Fruit fly (Drosophila melanogaster): ENCODE measurements around the gene U2af38.
A peak's percentile ranks its signal among the peaks of the same experiment; 100 is the strongest.

U2af38 gene

DNA sequence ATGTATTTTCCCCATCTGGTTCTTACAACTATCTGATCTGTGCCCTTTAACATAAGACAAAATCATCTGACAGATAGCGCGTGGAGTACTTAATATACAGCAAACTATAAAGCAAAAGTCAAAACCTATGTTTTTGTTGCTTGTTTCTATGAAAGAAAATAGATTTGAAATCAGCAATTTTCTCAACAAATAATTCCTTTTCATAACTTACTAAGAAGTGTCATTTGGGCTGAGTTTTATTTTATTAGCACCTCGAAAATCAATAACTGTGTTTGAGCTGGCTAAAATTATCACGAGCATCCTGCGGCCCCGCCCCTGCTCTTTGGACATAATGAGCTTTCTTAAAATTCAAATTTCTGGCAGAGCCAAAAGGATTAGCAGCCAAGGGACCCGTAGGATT, 37.8 kb upstream of the U2af38 start, which contains the start of gene CG31921:
CG31921 (minus strand) TSS at position 101 of the 400 bp plus-strand sequence.
- TF ChIP-seq trem (tag; optimal IDR thresholded peaks at IDR 0.05) (no peak), grau (tag; optimal IDR thresholded peaks at IDR 0.05) (no peak), gsb (GFP tag; IDR thresholded peaks at IDR 0.05) (no peak), corto (GFP tag; optimal IDR thresholded peaks at IDR 0.05) (no peak), CG17328 (GFP tag; IDR thresholded peaks at IDR 0.05) (no peak), Ets97D (GFP tag; optimal IDR thresholded peaks at IDR 0.05) (no peak), CG9215 (GFP tag; IDR thresholded peaks at IDR 0.05) (no peak), CG31365 (tag; optimal IDR thresholded peaks at IDR 0.05) (no peak), danr (GFP tag; IDR thresholded peaks at IDR 0.05) (no peak), ro (GFP tag; IDR thresholded peaks at IDR 0.05) (no peak), CG2678 (tag; optimal IDR thresholded peaks at IDR 0.05) (no peak), Tbp (GFP tag; optimal IDR thresholded peaks at IDR 0.05) (no peak), CG1603 (tag; optimal IDR thresholded peaks at IDR 0.05) (no peak), nau (GFP tag; optimal IDR thresholded peaks at IDR 0.05) (no peak), BEAF-32 (GFP tag; optimal IDR thresholded peaks at IDR 0.05) (no peak), ind (GFP tag; optimal IDR thresholded peaks at IDR 0.05) (no peak)

DNA sequence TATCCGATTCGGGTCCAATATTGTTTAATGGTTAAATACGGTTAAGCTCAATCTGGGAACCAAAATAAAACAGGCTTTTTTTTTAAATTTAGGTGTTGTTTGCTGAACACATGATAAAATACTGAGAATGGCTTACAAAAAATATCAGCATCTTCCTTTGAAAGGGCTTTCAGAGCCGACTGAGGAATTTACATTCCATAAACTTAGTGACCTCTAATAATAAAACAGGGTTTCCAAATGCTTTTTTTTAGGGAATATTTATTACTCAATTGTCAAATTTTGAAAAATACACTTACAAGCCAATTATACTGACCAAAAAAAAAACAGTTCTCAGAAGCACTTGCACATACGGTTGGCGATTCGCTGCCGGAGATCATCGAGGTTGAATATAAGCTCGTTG, 35.2 kb upstream of the U2af38 start, which contains the start of gene CG43755:
CG43755 (minus strand) TSS at position 101 of the 400 bp plus-strand sequence.
- TF ChIP-seq toy (GFP tag; IDR thresholded peaks at IDR 0.05), result no peak
- TF ChIP-seq CG17829 (tag; optimal IDR thresholded peaks at IDR 0.05), result peak; percentile 28

- TF ChIP-seq CG30431 (GFP tag; optimal IDR thresholded peaks at IDR 0.05) (no peak), CG6654 (GFP tag; optimal IDR thresholded peaks at IDR 0.05) (no peak), grn (GFP tag; optimal IDR thresholded peaks at IDR 0.05) (peak; percentile 87), Hey (tag; optimal IDR thresholded peaks at IDR 0.05) (peak; percentile 94), CG17568 (GFP tag; optimal IDR thresholded peaks at IDR 0.05) (no peak), HmgZ (tag; optimal IDR thresholded peaks at IDR 0.05) (peak; percentile 23), mirr (GFP tag; optimal IDR thresholded peaks at IDR 0.05) (peak; percentile 87), pfk (GFP tag; optimal IDR thresholded peaks at IDR 0.05) (peak; percentile 16), gfzf (GFP tag; optimal IDR thresholded peaks at IDR 0.05) (no peak), usp (GFP tag; optimal IDR thresholded peaks at IDR 0.05) (no peak), chn (GFP tag; optimal IDR thresholded peaks at IDR 0.05) (no peak), stc (GFP tag; IDR thresholded peaks at IDR 0.05) (no peak), Hr51 (GFP tag; optimal IDR thresholded peaks at IDR 0.05) (no peak), Fer2 (tag; optimal IDR thresholded peaks at IDR 0.05) (no peak), wdn (GFP tag; IDR thresholded peaks at IDR 0.05) (no peak), chinmo (GFP tag; IDR thresholded peaks at IDR 0.05; ENCODE audit: partially characterized antibody) (no peak), Xbp1 (GFP tag; optimal IDR thresholded peaks at IDR 0.05) (no peak), Trl (optimal IDR thresholded peaks at IDR 0.05) (no peak), Trl (GFP tag; optimal IDR thresholded peaks at IDR 0.05) (no peak), CG10267 (tag; optimal IDR thresholded peaks at IDR 0.05) (no peak), Hand (GFP tag; optimal IDR thresholded peaks at IDR 0.05) (no peak), CG18262 (tag; optimal IDR thresholded peaks at IDR 0.05) (no peak), row (GFP tag; IDR thresholded peaks at IDR 0.05) (no peak), exex (tag; optimal IDR thresholded peaks at IDR 0.05) (peak; percentile 98), vnd (GFP tag; IDR thresholded peaks at IDR 0.05; ENCODE audit: partially characterized antibody) (no peak), CG18599 (GFP tag; optimal IDR thresholded peaks at IDR 0.05) (peak; percentile 39), lab (GFP tag; optimal IDR thresholded peaks at IDR 0.05) (peak; percentile 28), cad (GFP tag; optimal IDR thresholded peaks at IDR 0.05) (no peak), CG5180 (GFP tag; optimal IDR thresholded peaks at IDR 0.05) (peak; percentile 14), btn (GFP tag; optimal IDR thresholded peaks at IDR 0.05) (no peak), caup (GFP tag; optimal IDR thresholded peaks at IDR 0.05; ENCODE audit: severe bottlenecking) (peak; percentile 4)
These were observed 28.4 kb upstream of the U2af38 start for dm6 chr2L:322915-323314.
